Fruit fly (Drosophila melanogaster) whole organism, adult: Measurements from ENCODE around the gene CG42820.

Experiments used
- CG11617 ChIP-seq: fragments of 200-800 bp; sonication (Bioruptor generic); optimal IDR thresholded peaks from 2 replicates; lab custom pipeline; 2017; ENCODE audit warnings: mild to moderate bottlenecking, missing biosample characterization, missing genetic modification reagents, missing genetic modification characterization
- CG12768 ChIP-seq: fragments of 200-800 bp; sonication (Bioruptor generic); optimal IDR thresholded peaks from 2 replicates; lab custom pipeline; 2017; ENCODE audit warnings: missing biosample characterization, missing genetic modification characterization, mild to moderate bottlenecking, moderate library complexity, missing genetic modification reagents
- CG14711 ChIP-seq: fragments of 200-800 bp; sonication (Bioruptor generic); optimal IDR thresholded peaks from 2 replicates; lab custom pipeline; 2018; ENCODE audit warnings: missing biosample characterization, mild to moderate bottlenecking, missing genetic modification characterization, moderate library complexity
- CG33017 ChIP-seq: fragments of 200-800 bp; sonication (Bioruptor generic); optimal IDR thresholded peaks from 2 replicates; lab custom pipeline; 2018; ENCODE audit warnings: missing biosample characterization, mild to moderate bottlenecking, missing genetic modification characterization, moderate library complexity
- Crg-1 ChIP-seq: fragments of 200-800 bp; sonication (Bioruptor generic); optimal IDR thresholded peaks from 2 replicates; lab custom pipeline; 2016; ENCODE audit warnings: missing biosample characterization, missing genetic modification characterization
- pad ChIP-seq: fragments of 200-800 bp; sonication (Bioruptor generic); optimal IDR thresholded peaks from 3 replicates; lab custom pipeline; 2017; ENCODE audit warnings: missing biosample characterization, missing genetic modification characterization, mild to moderate bottlenecking, moderate library complexity, missing genetic modification reagents
- toe ChIP-seq: fragments of 200-800 bp; sonication (Bioruptor generic); optimal IDR thresholded peaks from 2 replicates; lab custom pipeline; 2016; ENCODE audit warnings: missing biosample characterization, missing genetic modification characterization

DNA sequence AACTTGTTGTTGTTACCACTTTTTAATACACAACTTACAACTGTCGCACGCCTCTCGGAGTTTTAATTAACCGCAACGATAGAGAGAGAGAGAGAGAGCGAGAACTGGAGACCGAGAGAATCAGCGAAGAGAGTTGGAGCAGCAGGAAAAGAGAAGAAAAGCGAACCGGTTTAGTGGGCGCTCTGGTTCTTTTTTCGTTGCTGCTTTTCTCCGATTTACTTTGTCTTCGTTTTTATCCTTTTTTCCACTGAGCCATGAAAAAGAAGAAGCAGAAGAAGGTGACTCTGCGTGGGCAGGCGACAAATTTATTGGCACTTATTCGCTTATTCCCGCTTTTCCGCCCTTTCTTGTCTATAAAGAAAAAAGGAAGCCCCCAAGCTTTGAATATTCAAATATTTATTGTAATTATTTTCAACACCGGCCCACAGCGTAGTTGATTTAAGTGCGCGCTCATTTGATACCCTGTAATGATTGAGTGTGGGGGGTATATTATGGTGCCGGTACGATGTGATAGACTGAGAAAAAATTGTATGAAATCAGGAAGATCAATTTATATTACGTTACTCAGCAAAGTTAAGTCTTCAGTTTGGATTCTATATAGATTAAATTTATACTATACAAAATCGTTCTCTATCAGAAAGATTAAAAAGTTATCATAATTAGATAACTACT lies 28.2 kb upstream of the CG42820 start:
- TF ChIP-seq Crg-1 (no peak), CG33017 (tag; lab: Kevin White, UChicago) (no peak), CG11617 (GFP tag; lab: Kevin White, UChicago) (no peak), pad (GFP tag; lab: Kevin White, UChicago) (no peak), CG12768 (GFP tag; lab: Kevin White, UChicago) (no peak), CG14711 (no peak), toe (no peak)
